Worm (Caenorhabditis elegans) whole organism, L3 larva: ENCODE results near the gene Y7A5A.13.

Experiments used
- aly-2 ChIP-seq: fragments of 150-350 bp; optimal IDR thresholded peaks from 2 replicates; lab custom pipeline; 2014; ENCODE audit warnings: missing biosample characterization, missing genetic modification characterization
- ama-1 ChIP-seq: fragments of 150-350 bp; optimal IDR thresholded peaks from 2 replicates; lab custom pipeline; 2018
- ceh-16 ChIP-seq: sonication (generic microtip); optimal IDR thresholded peaks from 2 replicates; lab custom pipeline; 2017; ENCODE audit warnings: missing biosample characterization, missing genetic modification characterization
- ceh-28 ChIP-seq: fragments of 150-350 bp; optimal IDR thresholded peaks from 2 replicates; lab custom pipeline; 2014; ENCODE audit warnings: missing biosample characterization, missing genetic modification reagents, missing genetic modification characterization
- ceh-82 ChIP-seq: fragments of 150-350 bp; optimal IDR thresholded peaks from 2 replicates; lab custom pipeline; 2014; ENCODE audit warnings: missing biosample characterization, missing genetic modification characterization
- ceh-9 ChIP-seq: sonication (generic microtip); optimal IDR thresholded peaks from 2 replicates; lab custom pipeline; 2018; ENCODE audit warnings: missing biosample characterization, missing genetic modification characterization
- daf-12 ChIP-seq: fragments of 150-350 bp; optimal IDR thresholded peaks from 2 replicates; lab custom pipeline; 2014; ENCODE audit warnings: missing biosample characterization, missing genetic modification reagents, missing genetic modification characterization
- egl-27 ChIP-seq: sonication (generic microtip); optimal IDR thresholded peaks from 4 replicates; lab custom pipeline; 2017; ENCODE audit warnings: missing biosample characterization, missing genetic modification reagents, missing genetic modification characterization
- egl-5 ChIP-seq: fragments of 150-350 bp; optimal IDR thresholded peaks from 2 replicates; lab custom pipeline; 2017; ENCODE audit warnings: missing biosample characterization, missing genetic modification reagents, missing genetic modification characterization, inconsistent platforms
- elt-1 ChIP-seq: fragments of 150-350 bp; optimal IDR thresholded peaks from 2 replicates; lab custom pipeline; 2014; ENCODE audit warnings: missing biosample characterization, missing genetic modification characterization
- elt-2 ChIP-seq: sonication (generic microtip); optimal IDR thresholded peaks from 2 replicates; lab custom pipeline; 2016; ENCODE audit warnings: missing genetic modification reagents, mild to moderate bottlenecking, missing genetic modification characterization, missing compliant biosample characterization
- elt-3 ChIP-seq, 3 experiments: fragments of 150-350 bp in 1 of 3; sonication (generic microtip) in 2 of 3; optimal IDR thresholded peaks; 2 replicates in 2 of 3; 4 replicates in 1 of 3; lab custom pipeline; 2014 to 2017; ENCODE audit warnings: missing biosample characterization in 3 of 3, missing genetic modification characterization in 3 of 3
- eor-1 ChIP-seq, 2 experiments: fragments of 150-350 bp; optimal IDR thresholded peaks; 2 replicates each; lab custom pipeline; 2014 to 2018; ENCODE audit warnings: missing biosample characterization in 2 of 2, missing genetic modification characterization in 2 of 2
- fkh-10 ChIP-seq: sonication (generic microtip); optimal IDR thresholded peaks from 2 replicates; lab custom pipeline; 2017; ENCODE audit warnings: missing biosample characterization, missing genetic modification reagents, missing genetic modification characterization
- hmg-11 ChIP-seq: sonication (generic microtip); optimal IDR thresholded peaks from 2 replicates; lab custom pipeline; 2016; ENCODE audit warnings: missing genetic modification characterization, missing compliant biosample characterization
- jun-1 ChIP-seq: fragments of 150-350 bp; optimal IDR thresholded peaks from 2 replicates; lab custom pipeline; 2014; ENCODE audit warnings: missing biosample characterization, missing genetic modification reagents, missing genetic modification characterization
- lin-39 ChIP-seq: fragments of 150-350 bp; optimal IDR thresholded peaks from 2 replicates; lab custom pipeline; 2018; ENCODE audit warnings: missing biosample characterization, missing genetic modification reagents, missing genetic modification characterization
- lsy-12 ChIP-seq: sonication (generic microtip); optimal IDR thresholded peaks from 2 replicates; lab custom pipeline; 2016; ENCODE audit warnings: mild to moderate bottlenecking, missing genetic modification characterization, missing compliant biosample characterization
- mdl-1 ChIP-seq: fragments of 150-350 bp; optimal IDR thresholded peaks from 2 replicates; lab custom pipeline; 2014; ENCODE audit warnings: missing biosample characterization, missing genetic modification characterization
- mml-1 ChIP-seq: fragments of 150-350 bp; sonication (generic microtip); optimal IDR thresholded peaks from 3 replicates; lab custom pipeline; 2014; ENCODE audit warnings: missing biosample characterization, missing genetic modification characterization
- nfya-1 ChIP-seq: sonication (generic microtip); optimal IDR thresholded peaks from 2 replicates; lab custom pipeline; 2017; ENCODE audit warnings: missing genetic modification characterization, mild to moderate bottlenecking, missing compliant biosample characterization, antibody characterized with exemption, moderate library complexity; ENCODE audit not compliant: insufficient read depth
- nhr-11 ChIP-seq: fragments of 150-350 bp; optimal IDR thresholded peaks from 2 replicates; lab custom pipeline; 2014; ENCODE audit warnings: missing biosample characterization, missing genetic modification characterization
- nhr-23 ChIP-seq: fragments of 150-350 bp; optimal IDR thresholded peaks from 2 replicates; lab custom pipeline; 2014; ENCODE audit warnings: missing biosample characterization, missing genetic modification reagents, missing genetic modification characterization
- nhr-237 ChIP-seq: fragments of 150-350 bp; optimal IDR thresholded peaks from 2 replicates; lab custom pipeline; 2014; ENCODE audit warnings: missing biosample characterization, missing genetic modification characterization
- nhr-25 ChIP-seq: sonication (generic microtip); optimal IDR thresholded peaks from 2 replicates; lab custom pipeline; 2017; ENCODE audit warnings: missing biosample characterization, missing genetic modification characterization
- nhr-28 ChIP-seq: fragments of 150-350 bp; optimal IDR thresholded peaks from 2 replicates; lab custom pipeline; 2014; ENCODE audit warnings: missing biosample characterization, missing genetic modification characterization
- nhr-67 ChIP-seq: fragments of 150-350 bp; optimal IDR thresholded peaks from 2 replicates; lab custom pipeline; 2014; ENCODE audit warnings: missing biosample characterization, missing genetic modification characterization
- nhr-76 ChIP-seq: fragments of 150-350 bp; sonication (generic microtip); optimal IDR thresholded peaks from 5 replicates; lab custom pipeline; 2014; ENCODE audit warnings: missing biosample characterization, missing genetic modification characterization
- pqm-1 ChIP-seq: fragments of 150-350 bp; optimal IDR thresholded peaks from 2 replicates; lab custom pipeline; 2017; ENCODE audit warnings: missing biosample characterization, missing genetic modification characterization, inconsistent platforms
- sea-2 ChIP-seq: fragments of 150-350 bp; sonication (generic microtip); optimal IDR thresholded peaks from 4 replicates; lab custom pipeline; 2014; ENCODE audit warnings: missing biosample characterization, missing genetic modification reagents, missing genetic modification characterization
- skn-1 ChIP-seq: fragments of 150-350 bp; optimal IDR thresholded peaks from 2 replicates; lab custom pipeline; 2014; ENCODE audit warnings: missing biosample characterization, missing genetic modification characterization
- unc-39 ChIP-seq: sonication (generic microtip); optimal IDR thresholded peaks from 4 replicates; lab custom pipeline; 2017; ENCODE audit warnings: missing biosample characterization, missing genetic modification characterization
- unc-62 ChIP-seq: fragments of 150-350 bp; sonication (generic microtip); optimal IDR thresholded peaks from 4 replicates; lab custom pipeline; 2014; ENCODE audit warnings: missing biosample characterization, missing genetic modification reagents, missing genetic modification characterization
- zag-1 ChIP-seq: fragments of 150-350 bp; optimal IDR thresholded peaks from 2 replicates; lab custom pipeline; 2014; ENCODE audit warnings: missing biosample characterization, missing genetic modification characterization
- ztf-11 ChIP-seq: fragments of 150-350 bp; optimal IDR thresholded peaks from 2 replicates; lab custom pipeline; 2014; ENCODE audit warnings: missing biosample characterization, missing genetic modification characterization

Y7A5A.13 gene

ce11 chrX:15779503-15779902 is 5.8 kb downstream of the Y7A5A.13 start (continued):
- TF ChIP-seq ceh-28 (tag; lab: Kevin White, UChicago) (no peak), nhr-237 (tag; lab: Kevin White, UChicago) (no peak), ama-1 (lab: Kevin White, UChicago) (no peak), elt-2 (tag; lab: Kevin White, UChicago) (peak; percentile 98), unc-62 (no peak), jun-1 (peak; percentile 87), nhr-67 (no peak), eor-1 (tag; optimal IDR thresholded peaks at IDR 0.05; lab: Kevin White, UChicago) (no peak), mdl-1 (tag; lab: Kevin White, UChicago) (no peak), pqm-1 (tag; lab: Kevin White, UChicago) (peak; percentile 95), egl-5 (tag; lab: Kevin White, UChicago) (no peak), mml-1 (no peak), elt-3 (tag; optimal IDR thresholded peaks at IDR 0.05; lab: Kevin White, UChicago) (no peak), lsy-12 (tag; lab: Kevin White, UChicago) (no peak), nhr-76 (no peak), nhr-28 (tag; lab: Kevin White, UChicago) (no peak), fkh-10 (GFP tag; lab: Kevin White, UChicago) (no peak), nfya-1 (tag; lab: Kevin White, UChicago) (peak; percentile 53), ceh-82 (tag; lab: Kevin White, UChicago) (no peak), elt-1 (no peak)
- TF ChIP-seq, all 47 proteins: peak for 8

ce11 chrX:15782027-15782426 is 8.4 kb downstream of the Y7A5A.13 start, which contains the start of gene Y7A5A.24:
Gene Y7A5A.24 (minus strand): TSS chrX:15782127.
- TF ChIP-seq elt-1 (no peak), ceh-28 (tag; lab: Kevin White, UChicago) (no peak), pqm-1 (tag; lab: Kevin White, UChicago) (no peak), mdl-1 (tag; lab: Kevin White, UChicago) (no peak), fkh-10 (GFP tag; lab: Kevin White, UChicago) (no peak), zag-1 (tag; lab: Kevin White, UChicago) (no peak), mml-1 (no peak), ceh-82 (tag; lab: Kevin White, UChicago) (no peak), aly-2 (tag; lab: Kevin White, UChicago) (no peak), egl-27 (tag; lab: Kevin White, UChicago) (no peak), nhr-23 (tag; lab: Kevin White, UChicago) (no peak), jun-1 (no peak), unc-39 (tag; lab: Kevin White, UChicago) (no peak)

- TF ChIP-seq mdl-1 (tag; lab: Kevin White, UChicago) (no peak), nhr-25 (tag; lab: Kevin White, UChicago) (no peak), hmg-11 (no peak), skn-1 (tag; lab: Kevin White, UChicago) (no peak), mml-1 (no peak), sea-2 (GFP tag; lab: Kevin White, UChicago) (no peak)
Observed at ce11 chrX:15784570-15784969, 10.9 kb downstream of the Y7A5A.13 start, which contains the start of gene Y7A5A.3. Gene Y7A5A.3 (minus strand): TSS chrX:15784670.

- TF ChIP-seq nhr-23 (tag; lab: Kevin White, UChicago) = no peak
- TF ChIP-seq jun-1 = no peak
- TF ChIP-seq ceh-9 (tag; lab: Kevin White, UChicago) = no peak
- no peak for TF ChIP-seq ceh-16 (tag; lab: Kevin White, UChicago)
- no peak for TF ChIP-seq ztf-11
- TF ChIP-seq ceh-82 (tag; lab: Kevin White, UChicago) = no peak
- TF ChIP-seq nhr-237 (tag; lab: Kevin White, UChicago) = no peak
- TF ChIP-seq aly-2 (tag; lab: Kevin White, UChicago) = no peak
- TF ChIP-seq nhr-67 = no peak
- TF ChIP-seq nhr-11 = no peak
- no peak for TF ChIP-seq nhr-76
- TF ChIP-seq lsy-12 (tag; lab: Kevin White, UChicago) = no peak
- TF ChIP-seq lin-39 (tag; lab: Kevin White, UChicago) = no peak
- TF ChIP-seq daf-12 (tag; lab: Kevin White, UChicago) = no peak
- TF ChIP-seq egl-27 (tag; lab: Kevin White, UChicago) = no peak
Observed at ce11 chrX:15786726-15787125, 13.1 kb downstream of the Y7A5A.13 start, which contains the start of gene Y7A5A.5. Gene Y7A5A.5 (minus strand): TSS chrX:15786826.
